Fruit fly (Drosophila melanogaster) whole organism, embryonic: ENCODE measurements around the gene Hsp22.

Experiments used
- B-H2 ChIP-seq: fragments of 200-800 bp; sonication (Bioruptor generic); optimal IDR thresholded peaks from 2 replicates; lab custom pipeline; 2018; ENCODE audit warnings: missing biosample characterization, mild to moderate bottlenecking, missing genetic modification characterization
- BtbVII ChIP-seq: fragments of 200-800 bp; sonication (Bioruptor generic); optimal IDR thresholded peaks from 3 replicates; lab custom pipeline; 2017; ENCODE audit warnings: missing biosample characterization, mild to moderate bottlenecking, missing genetic modification characterization
- C15 ChIP-seq: fragments of 200-800 bp; sonication (Bioruptor generic); IDR thresholded peaks from 3 replicates; pipeline ENCODE4 v1.3.6; 2022; ENCODE audit warnings: missing biosample characterization, missing genetic modification characterization
- CG10462 ChIP-seq: fragments of 200-800 bp; sonication (Bioruptor generic); optimal IDR thresholded peaks from 2 replicates; lab custom pipeline; 2016; ENCODE audit warnings: missing biosample characterization, missing genetic modification characterization
- CG11398 ChIP-seq: fragments of 200-800 bp; sonication (Bioruptor generic); optimal IDR thresholded peaks from 2 replicates; lab custom pipeline; 2016; ENCODE audit warnings: missing biosample characterization, missing genetic modification characterization
- CG14710 ChIP-seq: fragments of 200-800 bp; sonication (Bioruptor generic); optimal IDR thresholded peaks from 3 replicates; lab custom pipeline; 2019; ENCODE audit warnings: missing biosample characterization, mild to moderate bottlenecking, missing genetic modification characterization, moderate library complexity
- CG1602 ChIP-seq: fragments of 200-800 bp; sonication (Bioruptor generic); optimal IDR thresholded peaks from 3 replicates; lab custom pipeline; 2016; ENCODE audit warnings: missing biosample characterization, missing genetic modification characterization
- CG1832 ChIP-seq: fragments of 200-800 bp; sonication (Bioruptor generic); optimal IDR thresholded peaks from 2 replicates; lab custom pipeline; 2017; ENCODE audit warnings: missing biosample characterization, mild to moderate bottlenecking, missing genetic modification characterization, inconsistent platforms
- CG18764 ChIP-seq: fragments of 200-800 bp; sonication (Bioruptor generic); optimal IDR thresholded peaks from 3 replicates; lab custom pipeline; 2016; ENCODE audit warnings: missing biosample characterization, missing genetic modification characterization
- CG6683 ChIP-seq: fragments of 200-800 bp; sonication (Bioruptor generic); optimal IDR thresholded peaks from 2 replicates; lab custom pipeline; 2017; ENCODE audit warnings: missing biosample characterization, mild to moderate bottlenecking, missing genetic modification characterization, missing genetic modification reagents
- CG7556 ChIP-seq: fragments of 200-800 bp; sonication (Bioruptor generic); optimal IDR thresholded peaks from 2 replicates; lab custom pipeline; 2017; ENCODE audit warnings: missing biosample characterization, mild to moderate bottlenecking, missing genetic modification characterization
- CkIIα-i1 ChIP-seq: fragments of 200-800 bp; sonication (Bioruptor generic); IDR thresholded peaks from 2 replicates; pipeline ENCODE4 v1.3.6; 2022; ENCODE audit warnings: missing biosample characterization, missing genetic modification characterization
- D19A ChIP-seq: fragments of 200-800 bp; optimal IDR thresholded peaks from 3 replicates; lab custom pipeline; 2019; ENCODE audit warnings: missing biosample characterization, mild to moderate bottlenecking, missing genetic modification characterization, moderate library complexity
- Ets97D ChIP-seq: fragments of 200-800 bp; sonication (Bioruptor generic); optimal IDR thresholded peaks from 3 replicates; lab custom pipeline; 2016; ENCODE audit warnings: missing biosample characterization, missing genetic modification characterization
- Gsc ChIP-seq: fragments of 200-800 bp; sonication (Bioruptor generic); IDR thresholded peaks from 2 replicates; pipeline ENCODE4 v1.3.6; 2022; ENCODE audit warnings: missing biosample characterization, missing genetic modification characterization
- HLH4C ChIP-seq: fragments of 200-800 bp; sonication (Bioruptor generic); IDR thresholded peaks from 3 replicates; pipeline ENCODE4 v1.3.6; 2022; ENCODE audit warnings: missing biosample characterization, missing genetic modification characterization; ENCODE audit not compliant: partially characterized antibody
- Hand ChIP-seq: fragments of 200-800 bp; sonication (Bioruptor generic); optimal IDR thresholded peaks from 2 replicates; lab custom pipeline; 2017; ENCODE audit warnings: mild to moderate bottlenecking, missing biosample characterization, missing genetic modification reagents, missing genetic modification characterization
- HmgZ ChIP-seq: fragments of 200-800 bp; sonication (Bioruptor generic); optimal IDR thresholded peaks from 2 replicates; lab custom pipeline; 2018; ENCODE audit warnings: missing biosample characterization, mild to moderate bottlenecking, missing genetic modification characterization
- Hr51 ChIP-seq, 2 experiments: fragments of 200-800 bp; sonication (Bioruptor generic); optimal IDR thresholded peaks; 2 replicates in 1 of 2; 3 replicates in 1 of 2; lab custom pipeline; 2016 to 2018; ENCODE audit warnings: missing biosample characterization in 2 of 2, missing genetic modification characterization in 2 of 2, mild to moderate bottlenecking in 1 of 2, moderate library complexity in 1 of 2
- Hsf ChIP-seq: fragments of 200-800 bp; sonication (Bioruptor generic); optimal IDR thresholded peaks from 3 replicates; lab custom pipeline; 2016; ENCODE audit warnings: missing biosample characterization, missing genetic modification characterization
- MBD-R2 ChIP-seq: fragments of 200-800 bp; sonication (Bioruptor generic); IDR thresholded peaks from 2 replicates; pipeline ENCODE4 v1.3.6; 2022; ENCODE audit warnings: missing biosample characterization, missing genetic modification characterization
- Meics ChIP-seq: fragments of 200-800 bp; sonication (Bioruptor generic); optimal IDR thresholded peaks from 2 replicates; lab custom pipeline; 2017; ENCODE audit warnings: missing biosample characterization, mild to moderate bottlenecking, missing genetic modification characterization
- Mrtf ChIP-seq: fragments of 200-800 bp; sonication (Bioruptor generic); IDR thresholded peaks from 3 replicates; pipeline ENCODE4 v1.3.6; 2022; ENCODE audit warnings: missing biosample characterization, missing genetic modification characterization
- NFAT ChIP-seq: fragments of 200-800 bp; sonication (Bioruptor generic); IDR thresholded peaks from 2 replicates; pipeline ENCODE4 v1.3.6; 2022; ENCODE audit warnings: missing biosample characterization, missing genetic modification characterization
- Side ChIP-seq: fragments of 200-800 bp; sonication (Bioruptor generic); optimal IDR thresholded peaks from 2 replicates; lab custom pipeline; 2016; ENCODE audit warnings: missing biosample characterization, missing genetic modification characterization
- Vsx1 ChIP-seq: fragments of 200-800 bp; sonication (Bioruptor generic); optimal IDR thresholded peaks from 2 replicates; lab custom pipeline; 2017; ENCODE audit warnings: missing biosample characterization, mild to moderate bottlenecking, missing genetic modification characterization, missing genetic modification reagents
- YL-1 ChIP-seq: fragments of 200-800 bp; sonication (Bioruptor generic); optimal IDR thresholded peaks from 3 replicates; lab custom pipeline; 2017; ENCODE audit warnings: missing biosample characterization, mild to moderate bottlenecking, missing genetic modification characterization
- ase ChIP-seq: fragments of 200-800 bp; sonication (Bioruptor generic); IDR thresholded peaks from 3 replicates; pipeline ENCODE4 v1.3.6; 2022; ENCODE audit warnings: missing biosample characterization, missing genetic modification characterization
- az2 ChIP-seq: fragments of 200-800 bp; sonication (Bioruptor generic); optimal IDR thresholded peaks from 3 replicates; lab custom pipeline; 2016; ENCODE audit warnings: missing biosample characterization, missing genetic modification characterization
- cg ChIP-seq: fragments of 200-800 bp; sonication (Bioruptor generic); optimal IDR thresholded peaks from 3 replicates; lab custom pipeline; 2019; ENCODE audit warnings: missing biosample characterization, mild to moderate bottlenecking, missing genetic modification characterization, moderate library complexity
- croc ChIP-seq: fragments of 200-800 bp; sonication (Bioruptor generic); conservative IDR thresholded peaks from 3 replicates; pipeline ENCODE4 v1.3.6; 2022; ENCODE audit warnings: missing biosample characterization, missing genetic modification characterization
- crp ChIP-seq, 2 experiments: fragments of 200-800 bp; sonication (Bioruptor generic); optimal IDR thresholded peaks; 2 replicates in 1 of 2; 3 replicates in 1 of 2; lab custom pipeline; 2017; ENCODE audit warnings: missing biosample characterization in 2 of 2, missing genetic modification characterization in 2 of 2, mild to moderate bottlenecking in 1 of 2, moderate library complexity in 1 of 2
- kah ChIP-seq: fragments of 200-800 bp; sonication (Bioruptor generic); optimal IDR thresholded peaks from 2 replicates; lab custom pipeline; 2018; ENCODE audit warnings: missing biosample characterization, mild to moderate bottlenecking, missing genetic modification characterization
- knrl ChIP-seq: fragments of 200-800 bp; sonication (Bioruptor generic); IDR thresholded peaks from 3 replicates; pipeline ENCODE4 v1.3.6; 2022; ENCODE audit warnings: missing biosample characterization, missing genetic modification characterization; ENCODE audit not compliant: partially characterized antibody
- otp ChIP-seq: fragments of 200-800 bp; sonication (Bioruptor generic); IDR thresholded peaks from 3 replicates; pipeline ENCODE4, ENCODE4 v1.3.6; 2022; ENCODE audit warnings: missing biosample characterization, missing genetic modification characterization
- pan ChIP-seq, 4 experiments: fragments of >200 bp in 3 of 4; fragments of 200-800 bp in 1 of 4; sonication (Bioruptor generic) in 1 of 4; optimal IDR thresholded peaks in 3 of 4; IDR thresholded peaks in 1 of 4; 2 replicates each; pipeline versions ENCODE4 v1.3.6 to Lab custom; 2017 to 2022; ENCODE audit warnings: missing biosample characterization in 2 of 4, missing genetic modification characterization in 2 of 4, mixed read lengths in 1 of 4
- pb ChIP-seq: fragments of 200-800 bp; sonication (Bioruptor generic); optimal IDR thresholded peaks from 3 replicates; lab custom pipeline; 2016; ENCODE audit warnings: missing biosample characterization, missing genetic modification characterization
- sens ChIP-seq: fragments of 200-800 bp; sonication (Bioruptor generic); peaks from one replicate; lab custom pipeline; 2016; ENCODE audit warnings: missing biosample characterization, missing genetic modification characterization
- shn ChIP-seq: fragments of 200-800 bp; sonication (Bioruptor generic); optimal IDR thresholded peaks from 3 replicates; lab custom pipeline; 2016; ENCODE audit warnings: missing biosample characterization, missing genetic modification characterization
- sim ChIP-seq: fragments of 200-800 bp; sonication (Bioruptor generic); IDR thresholded peaks from 2 replicates; pipeline ENCODE4 v1.3.6; 2022; ENCODE audit warnings: missing biosample characterization, missing genetic modification characterization
- slou ChIP-seq: fragments of 200-800 bp; sonication (Bioruptor generic); optimal IDR thresholded peaks from 3 replicates; lab custom pipeline; 2016; ENCODE audit warnings: missing biosample characterization, missing genetic modification characterization
- sqz ChIP-seq: fragments of 200-800 bp; sonication (Bioruptor generic); optimal IDR thresholded peaks from 3 replicates; lab custom pipeline; 2018; ENCODE audit warnings: missing biosample characterization, mild to moderate bottlenecking, missing genetic modification characterization
- ssp ChIP-seq: fragments of 200-800 bp; sonication (Bioruptor generic); IDR thresholded peaks from 2 replicates; pipeline ENCODE4 v1.3.6; 2022; ENCODE audit warnings: missing biosample characterization, missing genetic modification characterization
- tap ChIP-seq: fragments of 200-800 bp; optimal IDR thresholded peaks from 3 replicates; lab custom pipeline; 2019; ENCODE audit warnings: missing biosample characterization, mild to moderate bottlenecking, missing genetic modification characterization, moderate library complexity
- tin ChIP-seq: fragments of 200-800 bp; sonication (Bioruptor generic); optimal IDR thresholded peaks from 3 replicates; lab custom pipeline; 2016; ENCODE audit warnings: missing biosample characterization, missing genetic modification characterization
- wdn ChIP-seq: fragments of 200-800 bp; sonication (Bioruptor generic); IDR thresholded peaks from 2 replicates; pipeline ENCODE4 v1.3.6; 2022; ENCODE audit warnings: missing biosample characterization, missing genetic modification characterization
- zf30C ChIP-seq: fragments of 200-800 bp; sonication (Bioruptor generic); optimal IDR thresholded peaks from 3 replicates; lab custom pipeline; 2018; ENCODE audit warnings: missing biosample characterization, mild to moderate bottlenecking, missing genetic modification characterization

Hsp22 gene

DNA sequence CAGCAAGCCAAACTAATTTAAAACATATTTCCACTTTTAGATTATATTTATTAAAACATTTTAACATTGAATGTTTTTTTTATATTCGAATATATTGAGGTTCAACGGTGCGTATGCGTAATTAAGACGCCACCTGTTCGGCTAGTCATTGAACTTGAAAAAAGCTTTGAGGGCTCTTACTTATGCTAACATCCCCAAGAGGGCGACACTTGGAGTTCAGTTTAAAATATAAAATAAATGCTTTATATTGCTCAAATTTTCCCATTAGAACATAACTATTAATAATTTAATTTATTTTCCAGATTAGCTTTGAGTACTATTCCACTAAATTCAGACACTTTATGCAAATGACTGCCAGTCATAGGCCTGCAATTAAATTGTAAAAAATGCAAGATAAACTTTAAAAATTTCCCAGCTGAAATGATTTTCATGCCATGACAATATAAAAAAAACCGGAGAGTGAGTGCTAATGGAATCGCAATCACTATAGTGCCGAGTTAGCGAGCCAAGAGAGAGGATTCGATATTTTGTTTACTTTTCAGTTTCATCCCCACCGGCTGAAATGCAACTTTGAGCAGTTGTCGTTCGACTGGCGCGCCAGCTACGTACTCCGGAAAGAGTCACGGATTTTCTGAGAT is 38.9 kb upstream of the Hsp22 start, which contains the start of gene PGRP-LA (continued):
- TF ChIP-seq CG6683 (GFP tag; lab: Kevin White, UChicago) (no peak), NFAT (GFP tag; lab: Robert Waterston, UW) (peak; percentile 64; the same call in 1 of the 2 replicates), BtbVII (GFP tag; lab: Kevin White, UChicago) (peak; percentile 13), otp (GFP tag; lab: Robert Waterston, UW) (no peak), zf30C (GFP tag; lab: Kevin White, UChicago) (no peak), CG14710 (tag; lab: Kevin White, UChicago) (no peak), Mrtf (GFP tag; lab: Robert Waterston, UW) (no peak), CG18764 (GFP tag; lab: Kevin White, UChicago) (no peak), sens (peak; percentile 77), Hand (no peak), kah (GFP tag; lab: Kevin White, UChicago) (no peak), tin (peak; percentile 2), D19A (tag; lab: Kevin White, UChicago) (no peak), sim (GFP tag; lab: Robert Waterston, UW) (no peak), CG1832 (GFP tag; lab: Kevin White, UChicago) (no peak), cg (GFP tag; lab: Kevin White, UChicago) (no peak), az2 (GFP tag; lab: Kevin White, UChicago) (peak; percentile 1), Side (no peak), CG11398 (no peak), pb (GFP tag; lab: Kevin White, UChicago) (no peak), B-H2 (GFP tag; lab: Kevin White, UChicago) (peak; percentile 31), C15 (GFP tag; lab: Robert Waterston, UW) (no peak), CkIIα-i1 (no peak), YL-1 (no peak), HLH4C (no peak), croc (GFP tag; lab: Robert Waterston, UW) (no peak), CG10462 (GFP tag; lab: Kevin White, UChicago) (no peak), CG1602 (GFP tag; lab: Kevin White, UChicago) (no peak), tap (tag; lab: Kevin White, UChicago) (no peak), crp (GFP tag; optimal IDR thresholded peaks at IDR 0.05; lab: Kevin White, UChicago) (no peak), Hsf (GFP tag; lab: Kevin White, UChicago) (peak; percentile 30), ase (GFP tag; lab: Robert Waterston, UW) (peak; percentile 24; the same call in 1 of the 3 replicates), HmgZ (no peak), MBD-R2 (no peak), slou (GFP tag; lab: Kevin White, UChicago) (no peak), wdn (no peak), Vsx1 (GFP tag; lab: Kevin White, UChicago) (no peak), Hr51 (GFP tag; optimal IDR thresholded peaks at IDR 0.05; lab: Kevin White, UChicago) (peak in 1 of 2 experiments; percentile 52), ssp (GFP tag; lab: Robert Waterston, UW) (no peak), Ets97D (GFP tag; lab: Kevin White, UChicago) (no peak), shn (GFP tag; lab: Kevin White, UChicago) (no peak), knrl (GFP tag; lab: Robert Waterston, UW) (no peak), CG7556 (GFP tag; lab: Kevin White, UChicago) (no peak), sqz (no peak), Gsc (GFP tag; lab: Robert Waterston, UW) (no peak), pan (optimal IDR thresholded peaks at IDR 0.05; lab: Kevin White, UChicago) (no peak), pan (GFP tag; optimal IDR thresholded peaks at IDR 0.05 in 1 of 2, IDR thresholded peaks at IDR 0.05 in 1 of 2) (peak in 1 of 2 experiments; percentile 52), Meics (GFP tag; lab: Kevin White, UChicago) (peak; percentile 56)
